Fruit fly (Drosophila melanogaster): Measurements from ENCODE around the gene narya.

Gene narya

DNA sequence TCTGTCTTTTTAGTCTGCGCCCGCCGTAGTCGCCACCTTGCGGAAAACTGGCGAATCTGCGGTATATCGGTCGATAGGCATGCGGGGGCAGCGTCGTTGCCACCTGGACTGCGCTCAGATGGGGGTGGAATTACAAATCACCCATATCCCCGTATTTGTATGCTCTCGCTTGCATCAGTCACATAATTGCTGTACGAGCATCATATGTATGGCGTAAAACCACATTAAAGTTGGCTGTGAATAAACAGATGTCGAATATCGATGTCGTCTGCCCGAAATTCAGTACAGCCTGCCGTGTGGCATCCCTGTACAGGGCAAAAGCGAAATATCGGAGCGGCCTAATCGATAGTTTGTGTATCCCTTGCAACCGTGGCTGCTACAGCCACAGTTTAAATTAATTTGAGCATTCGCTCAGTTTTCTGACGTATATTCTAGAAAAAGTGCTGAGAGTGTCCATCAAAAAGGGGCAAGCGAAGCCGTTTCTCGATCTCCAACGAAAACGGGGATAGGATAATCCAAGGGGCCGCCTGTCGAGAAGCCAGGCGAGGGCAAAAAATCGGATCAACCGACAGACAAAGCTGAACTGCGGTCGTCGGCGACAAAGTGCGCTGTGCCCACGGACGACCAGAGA is 47.0 kb downstream of the narya start, which contains the start of the genes Idh3a and CoRest (continued):
- TF ChIP-seq nerfin-1 (tag; optimal IDR thresholded peaks at IDR 0.05), result peak; percentile 14
- TF ChIP-seq Neu2 (GFP tag; optimal IDR thresholded peaks at IDR 0.05; ENCODE audit: borderline replicate concordance), result no peak
- TF ChIP-seq hb (GFP tag; IDR thresholded peaks at IDR 0.05; ENCODE audit: partially characterized antibody), result peak; percentile 60; the same call in 1 of the 3 replicates
- TF ChIP-seq Ravus (GFP tag; IDR thresholded peaks at IDR 0.05), result no peak
- no peak for TF ChIP-seq bowl (GFP tag; IDR thresholded peaks at IDR 0.05)
- no peak for TF ChIP-seq pita (GFP tag; optimal IDR thresholded peaks at IDR 0.05)
- TF ChIP-seq CG14965 (GFP tag; optimal IDR thresholded peaks at IDR 0.05; ENCODE audit: borderline replicate concordance), result no peak
- peak; percentile 98 for TF ChIP-seq CG2116 (GFP tag; optimal IDR thresholded peaks at IDR 0.05)
- TF ChIP-seq CTCF (GFP tag; optimal IDR thresholded peaks at IDR 0.05), result peak; percentile 90
- peak; percentile 8 for TF ChIP-seq MESR4 (GFP tag; optimal IDR thresholded peaks at IDR 0.05)
- TF ChIP-seq Hey (tag; optimal IDR thresholded peaks at IDR 0.05), result no peak
- peak; percentile 54 for TF ChIP-seq CG9215 (GFP tag; IDR thresholded peaks at IDR 0.05)
- TF ChIP-seq CG12659 (GFP tag; optimal IDR thresholded peaks at IDR 0.05), result peak; percentile 28
- no peak for TF ChIP-seq so (GFP tag; IDR thresholded peaks at IDR 0.05)
- peak; percentile 27; the same call in 1 of the 2 replicates for TF ChIP-seq ato (GFP tag; IDR thresholded peaks at IDR 0.05; ENCODE audit: partially characterized antibody)
- no peak for TF ChIP-seq jigr1 (GFP tag; IDR thresholded peaks at IDR 0.05)
- TF ChIP-seq gfzf (GFP tag; optimal IDR thresholded peaks at IDR 0.05), result peak; percentile 32
- no peak for TF ChIP-seq Vsx1 (GFP tag; optimal IDR thresholded peaks at IDR 0.05)
- no peak for TF ChIP-seq CG7987 (GFP tag; optimal IDR thresholded peaks at IDR 0.05)
- no peak for TF ChIP-seq CG4328 (GFP tag; optimal IDR thresholded peaks at IDR 0.05)
- peak; percentile 75 for TF ChIP-seq pzg (GFP tag; optimal IDR thresholded peaks at IDR 0.05)
- TF ChIP-seq Hr78 (GFP tag; optimal IDR thresholded peaks at IDR 0.05), result no peak
- peak; percentile 50; the same call in 1 of the 3 replicates for TF ChIP-seq CG7963 (GFP tag; IDR thresholded peaks at IDR 0.05; ENCODE audit: partially characterized antibody)
- no peak for TF ChIP-seq ems (GFP tag; optimal IDR thresholded peaks at IDR 0.05)
- TF ChIP-seq al (GFP tag; IDR thresholded peaks at IDR 0.05), result 0 out of 2 replicates have a peak, but pooled peaks have one; percentile 10
- peak; percentile 38 for TF ChIP-seq CG9727 (GFP tag; optimal IDR thresholded peaks at IDR 0.05)
- TF ChIP-seq vvl (GFP tag; IDR thresholded peaks at IDR 0.05), result no peak
- peak; percentile 37 for TF ChIP-seq dm (GFP tag; optimal IDR thresholded peaks at IDR 0.05)
- peak; percentile 10 for TF ChIP-seq YL-1 (GFP tag; optimal IDR thresholded peaks at IDR 0.05)
- no peak for TF ChIP-seq cg (GFP tag; optimal IDR thresholded peaks at IDR 0.05)
- TF ChIP-seq zfh1 (GFP tag; IDR thresholded peaks at IDR 0.05), result 0 out of 3 replicates have a peak, but pooled peaks have one; percentile 19
- peak; percentile 33; the same call in 1 of the 4 replicates for TF ChIP-seq Gug (GFP tag; IDR thresholded peaks at IDR 0.05)
- TF ChIP-seq pfk (GFP tag; optimal IDR thresholded peaks at IDR 0.05), result no peak
- peak; percentile 74 for TF ChIP-seq CG7928 (GFP tag; optimal IDR thresholded peaks at IDR 0.05)

DNA sequence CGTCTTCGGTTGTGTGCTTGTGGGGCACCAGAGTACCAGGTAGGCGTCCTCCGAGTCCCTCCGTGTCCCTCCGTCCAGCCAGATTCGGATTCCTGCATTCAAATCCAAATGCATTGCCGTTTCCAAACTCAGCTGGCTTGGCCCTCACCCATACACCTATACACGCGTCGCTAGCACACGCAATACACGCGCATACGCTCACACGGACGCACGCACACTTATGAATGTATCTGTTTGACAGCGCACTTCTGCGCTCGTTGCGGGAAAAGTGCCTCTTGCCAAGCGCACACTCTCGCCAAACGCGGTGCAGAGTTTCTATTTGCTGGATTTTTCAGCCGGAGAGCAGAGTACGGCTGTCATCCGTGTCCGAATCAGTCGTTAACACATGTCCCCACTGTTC is 47.7 kb downstream of the narya start:
- peak; percentile 67; the same call in 1 of the 4 replicates for TF ChIP-seq chinmo (GFP tag; IDR thresholded peaks at IDR 0.05; ENCODE audit: partially characterized antibody)
- TF ChIP-seq CG1647 (GFP tag; optimal IDR thresholded peaks at IDR 0.05), result no peak
- TF ChIP-seq CG8478 (optimal IDR thresholded peaks at IDR 0.05), result peak; percentile 95
- TF ChIP-seq Med (GFP tag), result peak; percentile 23
- TF ChIP-seq CoRest (tag; optimal IDR thresholded peaks at IDR 0.05), result peak; percentile 94
- TF ChIP-seq CG1233 (GFP tag; optimal IDR thresholded peaks at IDR 0.05), result no peak
- no peak for TF ChIP-seq mirr (GFP tag; optimal IDR thresholded peaks at IDR 0.05)
- no peak for TF ChIP-seq Fer3 (tag; optimal IDR thresholded peaks at IDR 0.05)
- TF ChIP-seq ci (GFP tag; IDR thresholded peaks at IDR 0.05), result 0 out of 3 replicates have a peak, but pooled peaks have one; percentile 31
- TF ChIP-seq Ptx1 (GFP tag; IDR thresholded peaks at IDR 0.05), result no peak
- TF ChIP-seq YL-1 (GFP tag; optimal IDR thresholded peaks at IDR 0.05), result peak; percentile 54
- TF ChIP-seq grau (tag; optimal IDR thresholded peaks at IDR 0.05), result no peak
- TF ChIP-seq MBD-R2 (GFP tag; IDR thresholded peaks at IDR 0.05), result peak; percentile 28; the same call in 1 of the 2 replicates
- TF ChIP-seq cato (GFP tag; optimal IDR thresholded peaks at IDR 0.05; ENCODE audit: borderline replicate concordance), result no peak
- TF ChIP-seq tll (GFP tag; optimal IDR thresholded peaks at IDR 0.05), result no peak
- TF ChIP-seq sim (GFP tag; IDR thresholded peaks at IDR 0.05), result no peak
- no peak for TF ChIP-seq CG15696 (tag; optimal IDR thresholded peaks at IDR 0.05)
- TF ChIP-seq CG32532 (GFP tag; IDR thresholded peaks at IDR 0.05), result peak; percentile 38
